Worm (Caenorhabditis elegans): ENCODE data around the gene F40G9.9.

ce11 chrIII:124478-124877 is 47.0 kb downstream of the F40G9.9 start, which contains the start of gene pals-23:
- TF ChIP-seq unc-62 (GFP tag; optimal IDR thresholded peaks at IDR 0.05) (no peak), nhr-12 (tag; optimal IDR thresholded peaks at IDR 0.05) (no peak), egl-27 (tag; optimal IDR thresholded peaks at IDR 0.05) (no peak), nhr-237 (tag; optimal IDR thresholded peaks at IDR 0.05) (no peak), R02D3.7 (tag; optimal IDR thresholded peaks at IDR 0.05) (no peak), skn-1 (tag; optimal IDR thresholded peaks at IDR 0.05) (no peak), ceh-16 (tag; optimal IDR thresholded peaks at IDR 0.05) (no peak), aly-2 (tag; optimal IDR thresholded peaks at IDR 0.05) (no peak), nhr-23 (tag; optimal IDR thresholded peaks at IDR 0.05) (no peak), fkh-10 (GFP tag; optimal IDR thresholded peaks at IDR 0.05) (no peak), snpc-4 (tag; optimal IDR thresholded peaks at IDR 0.05) (no peak), nhr-11 (tag; optimal IDR thresholded peaks at IDR 0.05) (no peak), tbx-2 (tag; optimal IDR thresholded peaks at IDR 0.05) (no peak), mdl-1 (tag; optimal IDR thresholded peaks at IDR 0.05) (no peak)
